Worm (Caenorhabditis elegans): ENCODE measurements around the gene sph-1.

DNA sequence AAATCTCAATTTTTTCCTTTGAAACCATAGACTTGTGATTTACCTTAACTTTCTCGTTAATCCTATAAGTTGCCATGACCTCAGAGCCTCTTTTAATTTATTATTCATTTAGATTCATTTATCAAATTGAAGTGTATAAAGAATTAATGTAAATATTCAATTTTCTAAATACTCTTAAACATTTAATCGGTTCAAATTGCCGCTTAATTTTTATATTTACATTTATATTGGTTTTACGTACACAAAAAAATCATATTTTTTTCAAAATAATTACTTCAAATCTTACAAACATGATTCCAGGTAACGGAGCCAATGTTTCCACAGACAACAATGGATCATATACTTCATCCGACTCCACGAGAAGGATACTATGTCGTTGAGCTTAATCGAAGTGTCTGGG is 15.1 kb upstream of the sph-1 start, which contains the start of gene pmk-1:
- TF ChIP-seq fkh-10 (GFP tag; optimal IDR thresholded peaks at IDR 0.05) (no peak), pag-3 (tag; optimal IDR thresholded peaks at IDR 0.05; ENCODE audit: borderline replicate concordance) (no peak), dmd-4 (tag; optimal IDR thresholded peaks at IDR 0.05; ENCODE audit: borderline replicate concordance) (no peak), ceh-19 (GFP tag; optimal IDR thresholded peaks at IDR 0.05) (no peak), nhr-11 (tag; optimal IDR thresholded peaks at IDR 0.05) (no peak), hlh-13 (GFP tag; optimal IDR thresholded peaks at IDR 0.05) (no peak), T23F11.4 (GFP tag; optimal IDR thresholded peaks at IDR 0.05) (no peak), pros-1 (tag; optimal IDR thresholded peaks at IDR 0.05) (no peak)
